Worm (Caenorhabditis elegans) whole organism, L3 larva: Measurements from ENCODE around the gene snf-10.

Experiments
- ZK546.5 ChIP-seq: sonication (generic microtip); optimal IDR thresholded peaks from 2 replicates; lab custom pipeline; 2017; ENCODE audit warnings: missing biosample characterization, missing genetic modification characterization
- ceh-82 ChIP-seq: fragments of 150-350 bp; optimal IDR thresholded peaks from 2 replicates; lab custom pipeline; 2014; ENCODE audit warnings: missing biosample characterization, missing genetic modification characterization
- hmg-11 ChIP-seq: sonication (generic microtip); optimal IDR thresholded peaks from 2 replicates; lab custom pipeline; 2016; ENCODE audit warnings: missing genetic modification characterization, missing compliant biosample characterization
- nfya-1 ChIP-seq: sonication (generic microtip); optimal IDR thresholded peaks from 2 replicates; lab custom pipeline; 2017; ENCODE audit warnings: missing genetic modification characterization, mild to moderate bottlenecking, missing compliant biosample characterization, antibody characterized with exemption, moderate library complexity; ENCODE audit not compliant: insufficient read depth
- pha-4 ChIP-seq: fragments of 150-350 bp; optimal IDR thresholded peaks from 2 replicates; lab custom pipeline; 2014; ENCODE audit warnings: missing biosample characterization, missing genetic modification reagents, missing genetic modification characterization
- sea-2 ChIP-seq: fragments of 150-350 bp; sonication (generic microtip); optimal IDR thresholded peaks from 4 replicates; lab custom pipeline; 2014; ENCODE audit warnings: missing biosample characterization, missing genetic modification reagents, missing genetic modification characterization
- tbx-2 ChIP-seq: sonication (generic microtip); optimal IDR thresholded peaks from 2 replicates; lab custom pipeline; 2016; ENCODE audit warnings: mild to moderate bottlenecking, missing genetic modification characterization, missing compliant biosample characterization
- unc-39 ChIP-seq: sonication (generic microtip); optimal IDR thresholded peaks from 4 replicates; lab custom pipeline; 2017; ENCODE audit warnings: missing biosample characterization, missing genetic modification characterization

DNA sequence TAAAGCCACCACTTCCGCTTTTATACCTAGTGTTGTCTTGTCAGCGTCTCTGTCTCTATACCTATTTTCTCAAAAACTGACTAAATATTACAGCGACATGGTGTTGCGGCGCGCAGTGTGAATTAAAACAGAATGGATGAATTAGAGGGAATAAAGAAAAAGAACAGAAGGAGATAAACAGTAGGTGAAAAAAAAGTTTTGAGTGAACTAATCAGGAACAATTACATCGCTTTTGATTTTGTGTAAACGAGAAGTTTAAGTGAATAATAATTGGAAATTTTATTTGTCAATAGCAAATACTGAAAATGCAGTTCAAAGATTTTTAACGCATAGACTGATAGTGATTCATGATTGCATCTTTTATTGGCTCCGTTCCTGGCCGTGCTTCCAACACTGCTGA lies 15.5 kb downstream of the snf-10 start, which contains the start of gene col-12:
- no peak for TF ChIP-seq hmg-11 (tag; lab: Kevin White, UChicago)
- TF ChIP-seq pha-4 (tag; lab: Kevin White, UChicago) = no peak
- no peak for TF ChIP-seq ceh-82
- TF ChIP-seq sea-2 (GFP tag; lab: Kevin White, UChicago) = no peak
- TF ChIP-seq tbx-2 (tag; lab: Kevin White, UChicago) = no peak
- no peak for TF ChIP-seq unc-39 (tag; lab: Kevin White, UChicago)
- no peak for TF ChIP-seq nfya-1 (tag; lab: Kevin White, UChicago)
- TF ChIP-seq ZK546.5 (tag; lab: Kevin White, UChicago) = no peak
